Worm (Caenorhabditis elegans): Measurements from ENCODE around the gene C17H11.6.

C17H11.6 gene

DNA sequence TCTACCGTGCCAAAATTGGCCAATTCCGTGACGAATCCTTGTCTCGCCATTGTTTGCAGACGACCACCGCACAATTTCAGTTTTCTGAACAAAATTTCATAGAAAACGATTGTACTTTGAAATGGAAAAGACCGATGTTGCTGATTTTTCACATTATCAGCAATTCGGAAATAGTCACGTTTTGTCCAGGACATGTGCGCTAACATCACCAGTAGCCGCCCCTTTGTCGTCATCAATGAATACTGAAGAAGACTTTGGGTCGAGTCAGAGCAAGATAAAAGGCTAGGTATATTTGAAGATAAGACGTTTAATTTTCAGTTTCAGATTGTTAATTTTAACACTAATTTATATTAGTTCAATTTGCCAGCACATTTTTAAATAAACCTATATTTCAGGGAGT is 38.3 kb upstream of the C17H11.6 start, which contains the start of gene endu-2:
TSS of gene endu-2 (plus strand) at position 396 of the 400 bp plus-strand sequence.
- peak; percentile 65 for TF ChIP-seq fos-1 (tag; optimal IDR thresholded peaks at IDR 0.05)
- no peak for TF ChIP-seq nhr-21 (tag; optimal IDR thresholded peaks at IDR 0.05)
- TF ChIP-seq nhr-23 (tag; optimal IDR thresholded peaks at IDR 0.05), result no peak
- peak; percentile 32 for TF ChIP-seq F13H6.1 (tag; optimal IDR thresholded peaks at IDR 0.05)
- peak; percentile 74 for TF ChIP-seq sma-9 (GFP tag; optimal IDR thresholded peaks at IDR 0.05)
- TF ChIP-seq sma-9 (tag; optimal IDR thresholded peaks at IDR 0.05), result no peak
- peak in 1 of 2 experiments; percentile 35 for TF ChIP-seq mdl-1 (tag; optimal IDR thresholded peaks at IDR 0.05)

DNA sequence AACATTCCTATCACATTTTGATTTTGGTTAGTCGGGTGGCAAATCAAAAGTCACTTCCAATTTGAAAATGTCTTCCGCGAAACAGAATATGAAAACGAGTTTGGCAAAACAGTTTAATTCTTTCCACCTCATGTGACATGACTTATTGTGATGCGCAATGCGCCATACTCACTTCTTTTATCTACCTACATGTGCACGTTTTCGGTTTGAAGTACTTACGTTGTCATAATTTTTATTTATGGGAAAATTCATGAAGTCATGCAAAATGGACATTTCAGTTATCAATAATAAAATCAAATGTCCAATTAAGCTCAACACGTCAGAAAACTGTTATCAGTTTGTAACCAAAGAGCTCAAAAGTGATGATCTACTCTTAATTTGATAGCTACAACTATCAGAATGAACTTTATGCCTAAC is 35.1 kb upstream of the C17H11.6 start:
- TF ChIP-seq nhr-77 (tag; optimal IDR thresholded peaks at IDR 0.05), result no peak
- TF ChIP-seq ZK546.5 (tag; optimal IDR thresholded peaks at IDR 0.05), result no peak
- peak; percentile 8 for TF ChIP-seq C34F6.9 (tag; optimal IDR thresholded peaks at IDR 0.05)
- no peak for TF ChIP-seq ztf-11 (tag; optimal IDR thresholded peaks at IDR 0.05)
- no peak for TF ChIP-seq ama-1 (optimal IDR thresholded peaks at IDR 0.05)
- TF ChIP-seq elt-1 (tag; optimal IDR thresholded peaks at IDR 0.05), result no peak
- TF ChIP-seq nhr-237 (tag; optimal IDR thresholded peaks at IDR 0.05), result no peak
- no peak for TF ChIP-seq nhr-21 (tag; optimal IDR thresholded peaks at IDR 0.05)
- TF ChIP-seq peb-1 (tag; optimal IDR thresholded peaks at IDR 0.05), result no peak
- TF ChIP-seq crh-2 (tag; optimal IDR thresholded peaks at IDR 0.05), result peak; percentile 23
- no peak for TF ChIP-seq mab-5 (tag; optimal IDR thresholded peaks at IDR 0.05)
- no peak for TF ChIP-seq ztf-4 (tag; optimal IDR thresholded peaks at IDR 0.05)
- TF ChIP-seq nhr-25 (tag; optimal IDR thresholded peaks at IDR 0.05), result peak; percentile 65
- TF ChIP-seq lin-11 (tag; optimal IDR thresholded peaks at IDR 0.05), result no peak
- peak; percentile 55 for TF ChIP-seq gmeb-1 (tag; optimal IDR thresholded peaks at IDR 0.05)
- TF ChIP-seq unc-62 (GFP tag; optimal IDR thresholded peaks at IDR 0.05), result no peak
- TF ChIP-seq unc-39 (tag; optimal IDR thresholded peaks at IDR 0.05), result no peak
- peak; percentile 50 for TF ChIP-seq sma-3 (GFP tag; optimal IDR thresholded peaks at IDR 0.05)
- TF ChIP-seq sem-4 (tag; optimal IDR thresholded peaks at IDR 0.05), result no peak
- TF ChIP-seq skn-1 (tag; optimal IDR thresholded peaks at IDR 0.05), result no peak
- TF ChIP-seq sma-9 (GFP tag; optimal IDR thresholded peaks at IDR 0.05), result no peak
- no peak for TF ChIP-seq sma-9 (tag; optimal IDR thresholded peaks at IDR 0.05)
- no peak for TF ChIP-seq unc-55 (GFP tag; optimal IDR thresholded peaks at IDR 0.05)
- TF ChIP-seq ceh-16 (tag; optimal IDR thresholded peaks at IDR 0.05), result no peak
- peak; percentile 68 for TF ChIP-seq nhr-129 (tag; optimal IDR thresholded peaks at IDR 0.05)
- TF ChIP-seq nhr-6 (tag; optimal IDR thresholded peaks at IDR 0.05), result peak; percentile 17
- peak; percentile 50 for TF ChIP-seq fos-1 (tag; optimal IDR thresholded peaks at IDR 0.05)
- no peak for TF ChIP-seq lsy-2 (tag; optimal IDR thresholded peaks at IDR 0.05)

DNA sequence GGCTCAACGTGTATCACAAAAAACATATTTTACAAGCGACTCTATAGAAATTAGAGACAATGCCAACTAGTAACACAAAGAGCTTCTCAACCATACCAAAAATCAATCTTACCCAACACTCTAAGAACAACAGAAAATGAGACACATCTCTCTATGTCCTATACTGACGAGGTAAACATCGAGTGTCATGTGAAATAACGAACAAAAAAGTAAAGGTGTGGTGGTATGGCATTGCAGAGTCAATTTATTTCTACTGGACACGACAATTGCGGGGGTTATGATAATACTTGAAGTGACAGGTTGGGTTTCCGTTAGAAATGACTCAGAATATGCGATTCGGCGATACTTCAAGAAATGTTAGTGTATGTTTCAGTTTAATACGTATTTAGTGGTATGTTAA is 32.9 kb upstream of the C17H11.6 start:
- TF ChIP-seq nhr-10 (tag; optimal IDR thresholded peaks at IDR 0.05), result no peak
- peak; percentile 61 for TF ChIP-seq nhr-129 (tag; optimal IDR thresholded peaks at IDR 0.05)
- peak; percentile 2 for TF ChIP-seq fos-1 (tag; optimal IDR thresholded peaks at IDR 0.05)
- TF ChIP-seq sma-9 (GFP tag; optimal IDR thresholded peaks at IDR 0.05), result peak; percentile 39
- TF ChIP-seq sma-9 (tag; optimal IDR thresholded peaks at IDR 0.05), result no peak

DNA sequence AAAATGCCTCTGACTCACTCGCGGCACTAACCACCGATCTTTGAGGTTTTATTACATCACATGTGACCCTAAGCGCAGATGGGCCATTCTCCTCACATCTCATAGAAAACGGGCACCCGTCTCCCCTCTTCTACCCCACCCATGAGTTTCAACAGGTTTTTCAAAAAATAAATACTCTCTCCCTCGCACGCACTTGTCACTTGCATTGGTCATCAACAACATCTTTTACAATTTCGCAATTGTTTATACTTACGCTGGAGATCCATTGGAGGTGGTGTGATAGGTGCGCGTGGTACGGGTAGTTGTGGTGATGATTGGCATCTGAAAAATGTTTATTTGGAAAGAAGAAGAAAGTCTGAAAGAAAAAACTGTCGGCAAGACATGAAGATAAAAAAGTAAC is 32.4 kb upstream of the C17H11.6 start, which contains the start of gene M60.4:
TSS of gene M60.4 (minus strand) at position 321 of the 400 bp plus-strand sequence.
- TF ChIP-seq C34F6.9 (tag; optimal IDR thresholded peaks at IDR 0.05) (peak; percentile 35), alr-1 (tag; optimal IDR thresholded peaks at IDR 0.05) (no peak), egl-27 (tag; optimal IDR thresholded peaks at IDR 0.05) (peak; percentile 10), mdl-1 (tag; optimal IDR thresholded peaks at IDR 0.05) (peak; percentile 44 to 48), nhr-25 (tag; optimal IDR thresholded peaks at IDR 0.05) (peak; percentile 94), unc-62 (GFP tag; optimal IDR thresholded peaks at IDR 0.05) (no peak), F13H6.1 (tag; optimal IDR thresholded peaks at IDR 0.05) (peak; percentile 47), nhr-77 (tag; optimal IDR thresholded peaks at IDR 0.05) (no peak), lin-13 (GFP tag; optimal IDR thresholded peaks at IDR 0.05) (peak; percentile 58), nhr-6 (tag; optimal IDR thresholded peaks at IDR 0.05) (peak; percentile 74), aly-2 (tag; optimal IDR thresholded peaks at IDR 0.05) (no peak), sma-3 (GFP tag; optimal IDR thresholded peaks at IDR 0.05) (peak; percentile 80), sma-9 (GFP tag; optimal IDR thresholded peaks at IDR 0.05) (peak; percentile 79), sma-9 (tag; optimal IDR thresholded peaks at IDR 0.05) (no peak), lsy-2 (tag; optimal IDR thresholded peaks at IDR 0.05) (peak in 1 of 2 experiments; percentile 47), ztf-11 (tag; optimal IDR thresholded peaks at IDR 0.05) (no peak), crh-2 (tag; optimal IDR thresholded peaks at IDR 0.05) (peak; percentile 70), fos-1 (tag; optimal IDR thresholded peaks at IDR 0.05) (peak; percentile 7), gmeb-1 (tag; optimal IDR thresholded peaks at IDR 0.05) (peak; percentile 56), elt-3 (tag; optimal IDR thresholded peaks at IDR 0.05) (no peak), ztf-4 (tag; optimal IDR thresholded peaks at IDR 0.05) (peak; percentile 82), blmp-1 (tag; optimal IDR thresholded peaks at IDR 0.05; ENCODE audit: insufficient read depth) (peak; percentile 78), nhr-129 (tag; optimal IDR thresholded peaks at IDR 0.05) (peak; percentile 91)

Data from whole organism, L2 larva.